Fruit fly (Drosophila melanogaster): ENCODE measurements around the gene CG7382.

dm6 chr2L:5517393-5517792 lies 2.3 kb downstream of the CG7382 start, which contains the start of gene CG14020:
- TF ChIP-seq CG6792 (GFP tag; optimal IDR thresholded peaks at IDR 0.05) (no peak), Sox15 (GFP tag; optimal IDR thresholded peaks at IDR 0.05) (no peak), CG15336 (GFP tag; IDR thresholded peaks at IDR 0.05) (no peak), CG8632 (GFP tag; optimal IDR thresholded peaks at IDR 0.05) (no peak), CG6854 (GFP tag; optimal IDR thresholded peaks at IDR 0.05) (no peak), Eip93F (GFP tag; optimal IDR thresholded peaks at IDR 0.05) (no peak), fd85E (GFP tag; optimal IDR thresholded peaks at IDR 0.05) (no peak), CG31627 (GFP tag; optimal IDR thresholded peaks at IDR 0.05) (no peak), Lpt (GFP tag; optimal IDR thresholded peaks at IDR 0.05) (no peak), fd59A (GFP tag; optimal IDR thresholded peaks at IDR 0.05) (no peak), CG10631 (GFP tag; optimal IDR thresholded peaks at IDR 0.05) (no peak), Gug (GFP tag; IDR thresholded peaks at IDR 0.05) (no peak), esn (GFP tag; optimal IDR thresholded peaks at IDR 0.05) (no peak), net (GFP tag; optimal IDR thresholded peaks at IDR 0.05) (no peak)
